Fruit fly (Drosophila melanogaster) whole organism, wandering third instar larva: ENCODE results near the gene CG7299.

Experiments
- CG32264 ChIP-seq: fragments of 200-800 bp; sonication (Bioruptor generic); optimal IDR thresholded peaks from 2 replicates; lab custom pipeline; 2016; ENCODE audit warnings: missing biosample characterization, missing genetic modification characterization
- CG9705 ChIP-seq: fragments of 200-800 bp; sonication (Bioruptor generic); optimal IDR thresholded peaks from 2 replicates; lab custom pipeline; 2018; ENCODE audit warnings: missing biosample characterization, mild to moderate bottlenecking, missing genetic modification characterization
- CrebA ChIP-seq: fragments of 200-800 bp; sonication (Bioruptor generic); optimal IDR thresholded peaks from 2 replicates; lab custom pipeline; 2016; ENCODE audit warnings: missing biosample characterization, mild to moderate bottlenecking, missing genetic modification characterization, borderline replicate concordance
- Dfd ChIP-seq: fragments of >200 bp; optimal IDR thresholded peaks from 2 replicates; lab custom pipeline; 2017; ENCODE audit warnings: missing biosample characterization, missing genetic modification characterization
- Dif ChIP-seq: fragments of 200-275, 200-300 bp; sonication (Bioruptor generic); optimal IDR thresholded peaks from 2 replicates; lab custom pipeline; 2018; ENCODE audit warnings: missing biosample characterization, missing genetic modification characterization; ENCODE audit not compliant: partially characterized antibody
- GATAd ChIP-seq: sonication (Bioruptor generic); optimal IDR thresholded peaks from 2 replicates; lab custom pipeline; 2016; ENCODE audit warnings: missing biosample characterization, missing genetic modification characterization
- HLH106 ChIP-seq: fragments of 200-800 bp; optimal IDR thresholded peaks from 3 replicates; lab custom pipeline; 2019; ENCODE audit warnings: missing biosample characterization, mild to moderate bottlenecking, missing genetic modification characterization, moderate library complexity
- Hnf4 ChIP-seq: fragments of 200-800 bp; sonication (Bioruptor generic); optimal IDR thresholded peaks from 2 replicates; lab custom pipeline; 2016; ENCODE audit warnings: missing biosample characterization, mild to moderate bottlenecking, missing genetic modification characterization
- Hr78 ChIP-seq: fragments of >200 bp; optimal IDR thresholded peaks from 2 replicates; lab custom pipeline; 2017; ENCODE audit warnings: missing biosample characterization, missing genetic modification characterization
- Hr83 ChIP-seq: fragments of 200-300 bp; sonication (Bioruptor generic); optimal IDR thresholded peaks from 2 replicates; lab custom pipeline; 2016; ENCODE audit warnings: missing biosample characterization, mild to moderate bottlenecking, missing genetic modification characterization, moderate library complexity; ENCODE audit not compliant: poor library complexity, severe bottlenecking
- Mio ChIP-seq: sonication (Bioruptor generic); optimal IDR thresholded peaks from 2 replicates; lab custom pipeline; 2016; ENCODE audit warnings: missing biosample characterization, missing genetic modification characterization
- Myc ChIP-seq: fragments of >200 bp; optimal IDR thresholded peaks from 2 replicates; lab custom pipeline; 2017
- OdsH ChIP-seq: fragments of 200-800 bp; sonication (Bioruptor generic); optimal IDR thresholded peaks from 2 replicates; lab custom pipeline; 2016; ENCODE audit warnings: missing biosample characterization, mild to moderate bottlenecking, missing genetic modification characterization
- Rel ChIP-seq, 2 experiments: fragments of 200-800 bp; sonication (Bioruptor generic) in 1 of 2; optimal IDR thresholded peaks; 2 replicates in 1 of 2; 3 replicates in 1 of 2; lab custom pipeline; 2016 to 2019; ENCODE audit warnings: mild to moderate bottlenecking in 2 of 2, missing biosample characterization in 2 of 2, missing genetic modification characterization in 2 of 2, moderate library complexity in 1 of 2
- Vsx2 ChIP-seq: fragments of 200-300, 225-300 bp; sonication (Bioruptor generic); optimal IDR thresholded peaks from 2 replicates; lab custom pipeline; 2018; ENCODE audit warnings: missing biosample characterization, missing genetic modification characterization; ENCODE audit not compliant: partially characterized antibody
- br ChIP-seq: fragments of 200-800 bp; sonication (Bioruptor generic); optimal IDR thresholded peaks from 2 replicates; lab custom pipeline; 2016; ENCODE audit warnings: missing biosample characterization, missing genetic modification characterization
- brk ChIP-seq: fragments of 200-800 bp; sonication (Bioruptor generic); optimal IDR thresholded peaks from 2 replicates; lab custom pipeline; 2016; ENCODE audit warnings: missing biosample characterization, mild to moderate bottlenecking, missing genetic modification characterization
- dl ChIP-seq, 2 experiments: fragments of 175-275, 200-275 bp in 1 of 2; fragments of 200-275 bp in 1 of 2; sonication (Bioruptor generic); optimal IDR thresholded peaks; lab custom pipeline; 2018; ENCODE audit warnings: mild to moderate bottlenecking in 2 of 2, missing biosample characterization in 2 of 2, missing genetic modification characterization in 2 of 2, moderate library complexity in 2 of 2; ENCODE audit not compliant: partially characterized antibody in 2 of 2, insufficient read depth in 1 of 2
- dsf ChIP-seq: sonication (Bioruptor generic); optimal IDR thresholded peaks from 2 replicates; lab custom pipeline; 2016; ENCODE audit warnings: missing biosample characterization, missing genetic modification characterization, borderline replicate concordance
- ey ChIP-seq: fragments of 200-800 bp; sonication (Bioruptor generic); optimal IDR thresholded peaks from 2 replicates; lab custom pipeline; 2016; ENCODE audit warnings: missing biosample characterization, missing genetic modification characterization
- foxo ChIP-seq, 2 experiments: fragments of 200-800 bp; sonication (Bioruptor generic); optimal IDR thresholded peaks; 2 replicates in 1 of 2; 3 replicates in 1 of 2; lab custom pipeline; 2016 to 2017; ENCODE audit warnings: missing biosample characterization in 2 of 2, missing genetic modification characterization in 2 of 2
- h ChIP-seq: fragments of 200-800 bp; sonication (Bioruptor generic); optimal IDR thresholded peaks from 3 replicates; lab custom pipeline; 2016; ENCODE audit warnings: missing biosample characterization, mild to moderate bottlenecking, missing genetic modification characterization
- jim ChIP-seq: fragments of 175-275, 200-325 bp; sonication (Bioruptor generic); optimal IDR thresholded peaks from 2 replicates; lab custom pipeline; 2016; ENCODE audit warnings: missing biosample characterization, mild to moderate bottlenecking, missing genetic modification characterization
- lola ChIP-seq: fragments of >200 bp; optimal IDR thresholded peaks from 2 replicates; lab custom pipeline; 2017; ENCODE audit warnings: missing biosample characterization, missing genetic modification characterization
- pan ChIP-seq: fragments of >200 bp; optimal IDR thresholded peaks from 2 replicates; lab custom pipeline; 2017
- psq ChIP-seq: fragments of 200-800 bp; sonication (Bioruptor generic); optimal IDR thresholded peaks from 3 replicates; lab custom pipeline; 2017; ENCODE audit warnings: missing biosample characterization, mild to moderate bottlenecking, missing genetic modification characterization, moderate library complexity
- rgr ChIP-seq: fragments of 200-800 bp; sonication (Bioruptor generic); optimal IDR thresholded peaks from 3 replicates; lab custom pipeline; 2016; ENCODE audit warnings: missing biosample characterization, mild to moderate bottlenecking, missing genetic modification characterization
- sv ChIP-seq: fragments of 200-800 bp; sonication (Bioruptor generic); optimal IDR thresholded peaks from 3 replicates; lab custom pipeline; 2016; ENCODE audit warnings: missing biosample characterization, missing genetic modification characterization
- woc ChIP-seq: sonication (Bioruptor generic); optimal IDR thresholded peaks from 2 replicates; lab custom pipeline; 2016; ENCODE audit warnings: missing biosample characterization, mild to moderate bottlenecking, missing genetic modification characterization

CG7299 gene

dm6 chr2L:10721535-10721934 is 37.3 kb upstream of the CG7299 start:
- TF ChIP-seq Dif, result no peak
- TF ChIP-seq jim (GFP tag; lab: Kevin White, UChicago), result no peak

dm6 chr2L:10711221-10711620 is 27.0 kb upstream of the CG7299 start:
- no peak for TF ChIP-seq jim (GFP tag; lab: Kevin White, UChicago)

DNA sequence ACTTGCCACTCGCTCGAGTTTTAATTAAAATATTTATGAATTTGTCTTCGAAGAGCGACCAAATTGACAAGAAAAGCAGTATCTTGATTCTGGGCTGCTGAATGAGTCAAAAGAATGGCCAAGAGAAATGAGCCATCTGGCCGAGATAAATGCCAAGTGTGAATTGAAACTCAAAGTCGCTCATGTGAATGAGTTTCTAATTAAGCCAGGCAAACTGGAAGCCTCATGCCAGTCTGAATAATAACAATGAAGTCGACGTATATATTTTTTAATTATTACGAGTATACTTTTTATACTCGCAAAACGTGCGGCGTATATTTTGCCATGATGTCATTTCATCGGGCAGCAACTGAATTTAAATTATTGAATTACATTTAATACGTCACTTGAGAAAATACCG is 25.1 kb upstream of the CG7299 start, which contains the start of gene Lip2:
TSS of gene Lip2 (minus strand) at position 101 of the 400 bp plus-strand sequence.
- TF ChIP-seq pan (no peak), OdsH (GFP tag; lab: Kevin White, UChicago) (no peak), CrebA (GFP tag; lab: Kevin White, UChicago) (no peak), Rel (GFP tag; optimal IDR thresholded peaks at IDR 0.05; lab: Kevin White, UChicago) (no peak), Rel (tag; optimal IDR thresholded peaks at IDR 0.05; lab: Kevin White, UChicago) (no peak), ey (GFP tag; lab: Kevin White, UChicago) (no peak), GATAd (no peak), Hnf4 (no peak), rgr (GFP tag; lab: Kevin White, UChicago) (no peak), lola (GFP tag; lab: Kevin White, UChicago) (no peak)

DNA sequence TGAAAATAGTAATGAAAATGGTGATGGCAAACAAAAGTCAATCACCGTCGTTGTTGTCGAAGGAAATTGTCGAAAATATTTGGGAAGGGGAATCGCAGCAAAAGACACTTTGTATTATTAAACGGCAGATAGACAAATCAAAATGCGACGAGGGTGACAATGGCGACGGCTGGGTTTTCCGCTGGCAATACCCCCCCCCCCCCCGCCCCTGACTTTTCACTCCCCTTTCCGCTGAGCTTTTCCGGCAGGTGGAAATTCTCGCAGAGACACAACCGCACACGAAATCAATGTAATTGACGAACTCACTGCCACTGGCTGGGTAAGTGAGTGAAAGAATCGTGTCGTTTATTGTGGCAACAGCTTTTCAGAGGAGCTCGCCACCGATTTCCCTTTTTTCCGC is 23.9 kb upstream of the CG7299 start:
- TF ChIP-seq Dfd (GFP tag; lab: Kevin White, UChicago) (peak; percentile 83), psq (GFP tag; lab: Kevin White, UChicago) (no peak)

DNA sequence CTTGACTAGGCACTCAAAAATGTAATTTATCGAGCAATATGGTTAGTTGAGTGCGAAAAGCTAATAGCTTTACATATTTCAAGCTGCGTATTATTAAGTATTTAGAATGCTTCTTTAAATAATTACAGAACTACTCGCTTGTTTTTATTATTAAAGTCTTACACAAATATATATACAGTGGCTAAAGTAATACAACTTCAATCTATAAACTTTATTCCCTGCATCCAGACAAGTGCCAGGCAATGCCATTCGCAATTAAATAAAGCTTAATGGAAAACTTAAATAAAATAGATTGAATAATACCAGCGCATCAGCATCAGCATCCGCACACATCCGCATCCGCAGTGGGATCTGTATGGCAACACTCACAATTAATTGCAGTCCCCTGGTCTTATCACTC is 22.1 kb upstream of the CG7299 start:
- TF ChIP-seq CrebA (GFP tag; lab: Kevin White, UChicago), result no peak
- TF ChIP-seq Hr78 (GFP tag; lab: Kevin White, UChicago), result no peak

- no peak for TF ChIP-seq Mio (GFP tag; lab: Kevin White, UChicago)
- TF ChIP-seq woc (GFP tag; lab: Kevin White, UChicago), result no peak
- no peak for TF ChIP-seq dsf (GFP tag; lab: Kevin White, UChicago)
- TF ChIP-seq Myc (lab: Kevin White, UChicago), result no peak
- TF ChIP-seq Vsx2 (GFP tag; lab: Kevin White, UChicago), result no peak
- no peak for TF ChIP-seq brk (GFP tag; lab: Kevin White, UChicago)
- no peak for TF ChIP-seq Hr83
- TF ChIP-seq OdsH (GFP tag; lab: Kevin White, UChicago), result no peak
- no peak for TF ChIP-seq lola (GFP tag; lab: Kevin White, UChicago)
- TF ChIP-seq foxo (GFP tag; optimal IDR thresholded peaks at IDR 0.05; lab: Kevin White, UChicago), result no peak
- TF ChIP-seq br (GFP tag; lab: Kevin White, UChicago), result no peak
- no peak for TF ChIP-seq sv (GFP tag; lab: Kevin White, UChicago)
- TF ChIP-seq HLH106 (tag; lab: Kevin White, UChicago), result no peak
- no peak for TF ChIP-seq CG32264 (GFP tag; lab: Kevin White, UChicago)
- no peak for TF ChIP-seq CG9705 (GFP tag; lab: Kevin White, UChicago)
- TF ChIP-seq Dif, result no peak
- no peak for TF ChIP-seq dl (GFP tag; optimal IDR thresholded peaks at IDR 0.05; lab: Kevin White, UChicago; ENCODE audit: insufficient read depth in 1 of 2, partially characterized antibody in 2 of 2)
- TF ChIP-seq h (GFP tag; lab: Kevin White, UChicago), result no peak
- TF ChIP-seq CrebA (GFP tag; lab: Kevin White, UChicago), result no peak
- no peak for TF ChIP-seq rgr (GFP tag; lab: Kevin White, UChicago)
Measured at dm6 chr2L:10704425-10704824, 20.2 kb upstream of the CG7299 start.
